Worm (Caenorhabditis elegans): ENCODE data around the gene C02H6.1.
"Not testable (repeated sequence)": the region's sequence is repeated elsewhere in the genome, so short reads cannot be mapped to it uniquely, and the experiment has no call there.

The C02H6.1 gene

ce11 chrV:7357132-7357531, 32.5 kb downstream of the C02H6.1 start, which contains the start of gene C03G6.6:
TSS of gene C03G6.6 (plus strand) at chrV:7357432.
- TF ChIP-seq klf-2 (GFP tag; conservative IDR thresholded peaks at IDR 0.05) (no peak), ztf-23 (GFP tag; IDR thresholded peaks at IDR 0.05) (no peak), ztf-29 (GFP tag; IDR thresholded peaks at IDR 0.05) (no peak), cog-1 (tag; optimal IDR thresholded peaks at IDR 0.05) (no peak), T22C8.4 (GFP tag; IDR thresholded peaks at IDR 0.05) (no peak), med-1 (GFP tag; optimal IDR thresholded peaks at IDR 0.05; ENCODE audit: insufficient read depth) (no peak), ref-1 (GFP tag; conservative IDR thresholded peaks at IDR 0.05) (no peak), flt-1 (GFP tag; IDR thresholded peaks at IDR 0.05) (no peak), tab-1 (GFP tag; IDR thresholded peaks at IDR 0.05) (no peak)

- TF ChIP-seq flt-1 (GFP tag; IDR thresholded peaks at IDR 0.05) (no peak), T22C8.4 (GFP tag; IDR thresholded peaks at IDR 0.05) (no peak), med-1 (GFP tag; optimal IDR thresholded peaks at IDR 0.05; ENCODE audit: insufficient read depth) (no peak), klf-2 (GFP tag; conservative IDR thresholded peaks at IDR 0.05) (no peak), ztf-29 (GFP tag; IDR thresholded peaks at IDR 0.05) (no peak), tab-1 (GFP tag; IDR thresholded peaks at IDR 0.05) (no peak), ztf-23 (GFP tag; IDR thresholded peaks at IDR 0.05) (no peak), cog-1 (tag; optimal IDR thresholded peaks at IDR 0.05) (no peak), ref-1 (GFP tag; conservative IDR thresholded peaks at IDR 0.05) (no peak)
Measured at ce11 chrV:7356684-7357083, 33.0 kb downstream of the C02H6.1 start, which contains the start of gene C03G6.21. TSS of gene C03G6.21 (minus strand) at chrV:7356784.

- no peak for TF ChIP-seq ztf-29 (GFP tag; IDR thresholded peaks at IDR 0.05)
- TF ChIP-seq klf-2 (GFP tag; conservative IDR thresholded peaks at IDR 0.05): no peak
- no peak for TF ChIP-seq med-1 (GFP tag; optimal IDR thresholded peaks at IDR 0.05; ENCODE audit: insufficient read depth)
Measured at ce11 chrV:7355464-7355863, 34.2 kb downstream of the C02H6.1 start, which contains the start of gene tag-293. TSS of gene tag-293 (minus strand) at chrV:7355564.

- TF ChIP-seq ref-1 (GFP tag; conservative IDR thresholded peaks at IDR 0.05) (no peak), tab-1 (GFP tag; IDR thresholded peaks at IDR 0.05) (no peak), med-1 (GFP tag; optimal IDR thresholded peaks at IDR 0.05; ENCODE audit: insufficient read depth) (no peak), klf-2 (GFP tag; conservative IDR thresholded peaks at IDR 0.05) (no peak), flt-1 (GFP tag; IDR thresholded peaks at IDR 0.05) (no peak), ztf-29 (GFP tag; IDR thresholded peaks at IDR 0.05) (no peak), ztf-23 (GFP tag; IDR thresholded peaks at IDR 0.05) (no peak), cog-1 (tag; optimal IDR thresholded peaks at IDR 0.05) (no peak), T22C8.4 (GFP tag; IDR thresholded peaks at IDR 0.05) (no peak)
Measured at ce11 chrV:7353602-7354001, 36.1 kb downstream of the C02H6.1 start.

- TF ChIP-seq ztf-29 (GFP tag; IDR thresholded peaks at IDR 0.05): no peak
- TF ChIP-seq flt-1 (GFP tag; IDR thresholded peaks at IDR 0.05): no peak
- TF ChIP-seq cog-1 (tag; optimal IDR thresholded peaks at IDR 0.05): no peak
- no peak for TF ChIP-seq klf-2 (GFP tag; conservative IDR thresholded peaks at IDR 0.05)
- no peak for TF ChIP-seq ztf-23 (GFP tag; IDR thresholded peaks at IDR 0.05)
- TF ChIP-seq ref-1 (GFP tag; conservative IDR thresholded peaks at IDR 0.05): no peak
- TF ChIP-seq med-1 (GFP tag; optimal IDR thresholded peaks at IDR 0.05; ENCODE audit: insufficient read depth): no peak
Measured at ce11 chrV:7352186-7353053, 37.3 kb downstream of the C02H6.1 start, which contains the start of the genes srh-231 and srh-275. TSS of gene srh-231 (minus strand) at chrV:7352236. TSS of gene srh-275 (plus strand) at chrV:7353003.

- no peak for TF ChIP-seq cog-1 (tag; optimal IDR thresholded peaks at IDR 0.05)
- TF ChIP-seq tab-1 (GFP tag; IDR thresholded peaks at IDR 0.05): no peak
- no peak for TF ChIP-seq T22C8.4 (GFP tag; IDR thresholded peaks at IDR 0.05)
- TF ChIP-seq ztf-29 (GFP tag; IDR thresholded peaks at IDR 0.05): no peak
- no peak for TF ChIP-seq flt-1 (GFP tag; IDR thresholded peaks at IDR 0.05)
- no peak for TF ChIP-seq ref-1 (GFP tag; conservative IDR thresholded peaks at IDR 0.05)
- no peak for TF ChIP-seq ztf-23 (GFP tag; IDR thresholded peaks at IDR 0.05)
- no peak for TF ChIP-seq med-1 (GFP tag; optimal IDR thresholded peaks at IDR 0.05; ENCODE audit: insufficient read depth)
- no peak for TF ChIP-seq klf-2 (GFP tag; conservative IDR thresholded peaks at IDR 0.05)
Measured at ce11 chrV:7349541-7349940, 40.1 kb downstream of the C02H6.1 start, which contains the start of gene nhr-149. TSS of gene nhr-149 (minus strand) at chrV:7349641.

- not testable (repeated sequence) for TF ChIP-seq klf-2 (GFP tag; conservative IDR thresholded peaks at IDR 0.05); med-1 (GFP tag; optimal IDR thresholded peaks at IDR 0.05; ENCODE audit: insufficient read depth); ztf-23 (GFP tag; IDR thresholded peaks at IDR 0.05)
Measured at ce11 chrV:7345494-7345893, 44.2 kb downstream of the C02H6.1 start, which contains the start of gene nhr-147. TSS of gene nhr-147 (plus strand) at chrV:7345794.

ce11 chrV:7343522-7343921, 46.1 kb downstream of the C02H6.1 start, which contains the start of gene srh-244:
TSS of gene srh-244 (plus strand) at chrV:7343822.
- TF ChIP-seq med-1 (GFP tag; optimal IDR thresholded peaks at IDR 0.05; ENCODE audit: insufficient read depth) (no peak), flt-1 (GFP tag; IDR thresholded peaks at IDR 0.05) (no peak), klf-2 (GFP tag; conservative IDR thresholded peaks at IDR 0.05) (no peak), cog-1 (tag; optimal IDR thresholded peaks at IDR 0.05) (no peak), ztf-29 (GFP tag; IDR thresholded peaks at IDR 0.05) (no peak), tab-1 (GFP tag; IDR thresholded peaks at IDR 0.05) (no peak), ztf-23 (GFP tag; IDR thresholded peaks at IDR 0.05) (no peak)

ce11 chrV:7341942-7342341, 47.7 kb downstream of the C02H6.1 start, which contains the start of the genes nhr-263 and nhr-148:
TSS of gene nhr-263 (minus strand) at chrV:7342042.
TSS of gene nhr-148 (plus strand) at chrV:7342156.
- TF ChIP-seq ztf-23 (GFP tag; IDR thresholded peaks at IDR 0.05) (no peak), flt-1 (GFP tag; IDR thresholded peaks at IDR 0.05) (no peak), ref-1 (GFP tag; conservative IDR thresholded peaks at IDR 0.05) (no peak), T22C8.4 (GFP tag; IDR thresholded peaks at IDR 0.05) (no peak), ztf-29 (GFP tag; IDR thresholded peaks at IDR 0.05) (no peak), klf-2 (GFP tag; conservative IDR thresholded peaks at IDR 0.05) (no peak), tab-1 (GFP tag; IDR thresholded peaks at IDR 0.05) (no peak), med-1 (GFP tag; optimal IDR thresholded peaks at IDR 0.05; ENCODE audit: insufficient read depth) (no peak), cog-1 (tag; optimal IDR thresholded peaks at IDR 0.05) (no peak)

Measured in whole organism, midembryonic.